Fruit fly (Drosophila melanogaster): ENCODE data around the gene CG9300.

CG9300 gene

dm6 chr3L:19532443-19532842, 19.8 kb upstream of the CG9300 start, which contains the start of gene Cpr76Bd:
Gene Cpr76Bd (plus strand): TSS chr3L:19532743.
- TF ChIP-seq acj6 (GFP tag; optimal IDR thresholded peaks at IDR 0.05): no peak
- no peak for TF ChIP-seq esn (GFP tag; optimal IDR thresholded peaks at IDR 0.05)

- TF ChIP-seq spab (GFP tag; optimal IDR thresholded peaks at IDR 0.05): no peak
- no peak for TF ChIP-seq CG8319 (GFP tag; optimal IDR thresholded peaks at IDR 0.05)
Observed at dm6 chr3L:19544105-19544504, 8.1 kb upstream of the CG9300 start, which contains the start of the genes CG46434 and Dred. Gene CG46434 (minus strand): TSS chr3L:19544205. Gene Dred (minus strand): TSS chr3L:19544205.

dm6 chr3L:19544810-19545209, 7.4 kb upstream of the CG9300 start, which contains the start of the genes CG46435 and Rcd7:
Gene CG46435 (plus strand): TSS chr3L:19545110.
Gene Rcd7 (plus strand): TSS chr3L:19545110.
- no peak for TF ChIP-seq CG6163 (GFP tag; IDR thresholded peaks at IDR 0.05)
- TF ChIP-seq CG8119 (GFP tag; IDR thresholded peaks at IDR 0.05): no peak
- no peak for TF ChIP-seq Lpt (GFP tag; optimal IDR thresholded peaks at IDR 0.05)
- no peak for TF ChIP-seq CG11294 (GFP tag; IDR thresholded peaks at IDR 0.05)
- TF ChIP-seq Gug (GFP tag; IDR thresholded peaks at IDR 0.05): no peak
- no peak for TF ChIP-seq CG10631 (GFP tag; optimal IDR thresholded peaks at IDR 0.05)
- TF ChIP-seq CG8319 (GFP tag; optimal IDR thresholded peaks at IDR 0.05): no peak
- no peak for TF ChIP-seq fkh (GFP tag; optimal IDR thresholded peaks at IDR 0.05)
- TF ChIP-seq CG6854 (GFP tag; optimal IDR thresholded peaks at IDR 0.05): no peak
- no peak for TF ChIP-seq CG6808 (GFP tag; optimal IDR thresholded peaks at IDR 0.05)
- no peak for TF ChIP-seq vri (GFP tag; optimal IDR thresholded peaks at IDR 0.05)
- TF ChIP-seq CG3032 (tag; optimal IDR thresholded peaks at IDR 0.05): no peak

dm6 chr3L:19555906-19556457, 3.8 kb downstream of the CG9300 start:
- TF ChIP-seq CG8119 (GFP tag; IDR thresholded peaks at IDR 0.05) (no peak), CG32006 (GFP tag; optimal IDR thresholded peaks at IDR 0.05) (no peak), CG3032 (tag; optimal IDR thresholded peaks at IDR 0.05) (no peak), OdsH (GFP tag; optimal IDR thresholded peaks at IDR 0.05) (no peak), CG4318 (GFP tag; optimal IDR thresholded peaks at IDR 0.05) (no peak), Ets96B (tag; optimal IDR thresholded peaks at IDR 0.05) (no peak), dsx (GFP tag; optimal IDR thresholded peaks at IDR 0.05; ENCODE audit: poor library complexity, severe bottlenecking) (no peak), salr (GFP tag; optimal IDR thresholded peaks at IDR 0.05) (no peak), acj6 (GFP tag; optimal IDR thresholded peaks at IDR 0.05) (peak; percentile 14), Lpt (GFP tag; optimal IDR thresholded peaks at IDR 0.05) (no peak), Hr4 (GFP tag; optimal IDR thresholded peaks at IDR 0.05) (no peak), fkh (GFP tag; optimal IDR thresholded peaks at IDR 0.05) (no peak), CG10631 (GFP tag; optimal IDR thresholded peaks at IDR 0.05) (no peak), Ets21C (GFP tag; optimal IDR thresholded peaks at IDR 0.05) (no peak), Hr39 (GFP tag; optimal IDR thresholded peaks at IDR 0.05) (peak; percentile 37), Gug (GFP tag; IDR thresholded peaks at IDR 0.05) (no peak), CG6808 (GFP tag; optimal IDR thresholded peaks at IDR 0.05) (no peak), Eip78C (GFP tag) (peak; percentile 82), fd59A (GFP tag; optimal IDR thresholded peaks at IDR 0.05) (no peak), CG11902 (GFP tag; optimal IDR thresholded peaks at IDR 0.05) (no peak), CG31627 (GFP tag; optimal IDR thresholded peaks at IDR 0.05) (peak; percentile 34), cyc (GFP tag; optimal IDR thresholded peaks at IDR 0.05) (peak; percentile 39), Hr38 (GFP tag; optimal IDR thresholded peaks at IDR 0.05) (no peak), CG3919 (GFP tag; optimal IDR thresholded peaks at IDR 0.05) (no peak), Sox102F (GFP tag; optimal IDR thresholded peaks at IDR 0.05) (no peak), CG11762 (GFP tag; optimal IDR thresholded peaks at IDR 0.05; ENCODE audit: insufficient read depth) (no peak), CG6792 (GFP tag; optimal IDR thresholded peaks at IDR 0.05) (no peak), Sox14 (GFP tag; optimal IDR thresholded peaks at IDR 0.05) (no peak), vri (GFP tag; optimal IDR thresholded peaks at IDR 0.05) (no peak), CG8632 (GFP tag; optimal IDR thresholded peaks at IDR 0.05) (no peak), CG15336 (GFP tag; IDR thresholded peaks at IDR 0.05) (no peak), dac (GFP tag; optimal IDR thresholded peaks at IDR 0.05) (no peak), esn (GFP tag; optimal IDR thresholded peaks at IDR 0.05) (peak; percentile 63), CG16779 (tag; optimal IDR thresholded peaks at IDR 0.05) (no peak), Smox (GFP tag; optimal IDR thresholded peaks at IDR 0.05) (no peak), Sox15 (GFP tag; optimal IDR thresholded peaks at IDR 0.05) (no peak), spab (GFP tag; optimal IDR thresholded peaks at IDR 0.05) (no peak), pdm3 (GFP tag; optimal IDR thresholded peaks at IDR 0.05) (no peak), CG34406 (GFP tag; optimal IDR thresholded peaks at IDR 0.05) (no peak), Blimp-1 (GFP tag; optimal IDR thresholded peaks at IDR 0.05) (peak; percentile 91)
